Worm (Caenorhabditis elegans) whole organism, mixed stage, embryonic: Measurements from ENCODE around the gene rol-1.

ENCODE experiments used
- ceh-83 ChIP-seq: fragments of 200-800 bp; sonication (Bioruptor generic); optimal IDR thresholded peaks from 2 replicates; lab custom pipeline; 2018; ENCODE audit warnings: mild to moderate bottlenecking, missing genetic modification characterization, missing compliant biosample characterization
- ces-1 ChIP-seq: fragments of 150-350 bp; optimal IDR thresholded peaks from 2 replicates; lab custom pipeline; 2014; ENCODE audit warnings: missing biosample characterization, missing genetic modification reagents, missing genetic modification characterization
- flh-1 ChIP-seq: fragments of 200-800 bp; sonication (Bioruptor generic); optimal IDR thresholded peaks from 2 replicates; lab custom pipeline; 2018; ENCODE audit warnings: mild to moderate bottlenecking, missing genetic modification characterization, moderate library complexity, missing compliant biosample characterization
- lin-13 ChIP-seq: fragments of 150-350 bp; optimal IDR thresholded peaks from 2 replicates; lab custom pipeline; 2014; ENCODE audit warnings: missing biosample characterization, missing genetic modification characterization
- pha-4 ChIP-seq: fragments of 150-350 bp; optimal IDR thresholded peaks from 2 replicates; lab custom pipeline; 2018; ENCODE audit warnings: missing biosample characterization, missing genetic modification reagents, missing genetic modification characterization
- unc-62 ChIP-seq: fragments of 150-350 bp; optimal IDR thresholded peaks from 2 replicates; lab custom pipeline; 2014; ENCODE audit warnings: missing biosample characterization, missing genetic modification reagents, missing genetic modification characterization
- zip-8 ChIP-seq: fragments of 150-350 bp; optimal IDR thresholded peaks from 2 replicates; lab custom pipeline; 2014; ENCODE audit warnings: missing biosample characterization, missing genetic modification characterization

DNA sequence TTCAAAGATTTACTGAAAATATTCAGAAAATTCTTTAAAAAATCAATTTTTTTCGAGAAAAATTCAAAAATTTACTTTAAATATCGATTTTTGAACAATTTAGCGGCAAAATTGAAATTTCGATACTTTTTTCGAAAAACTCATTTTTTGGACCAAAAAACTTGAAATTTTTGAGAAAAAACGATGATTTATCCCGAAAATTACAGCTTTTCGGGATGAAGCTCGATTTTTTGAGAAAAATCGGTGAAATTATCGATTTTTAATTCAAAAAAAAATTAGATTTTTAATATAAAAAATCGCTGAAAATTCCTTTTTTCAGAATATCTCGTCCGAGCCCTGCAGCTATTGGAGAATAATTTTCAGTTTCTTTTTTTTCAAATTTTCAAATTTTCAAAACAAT is 36.4 kb downstream of the rol-1 start:
- TF ChIP-seq ces-1 (GFP tag; lab: Kevin White, UChicago) = no peak
- no peak for TF ChIP-seq lin-13
- TF ChIP-seq flh-1 (GFP tag; lab: Kevin White, UChicago) = no peak
- TF ChIP-seq unc-62 (GFP tag; lab: Kevin White, UChicago) = no peak
- TF ChIP-seq pha-4 = no peak
- TF ChIP-seq ceh-83 (GFP tag; lab: Kevin White, UChicago) = no peak
- no peak for TF ChIP-seq zip-8 (tag; lab: Kevin White, UChicago)
